Worm (Caenorhabditis elegans): Measurements from ENCODE around the gene vav-1.

vav-1 gene

DNA sequence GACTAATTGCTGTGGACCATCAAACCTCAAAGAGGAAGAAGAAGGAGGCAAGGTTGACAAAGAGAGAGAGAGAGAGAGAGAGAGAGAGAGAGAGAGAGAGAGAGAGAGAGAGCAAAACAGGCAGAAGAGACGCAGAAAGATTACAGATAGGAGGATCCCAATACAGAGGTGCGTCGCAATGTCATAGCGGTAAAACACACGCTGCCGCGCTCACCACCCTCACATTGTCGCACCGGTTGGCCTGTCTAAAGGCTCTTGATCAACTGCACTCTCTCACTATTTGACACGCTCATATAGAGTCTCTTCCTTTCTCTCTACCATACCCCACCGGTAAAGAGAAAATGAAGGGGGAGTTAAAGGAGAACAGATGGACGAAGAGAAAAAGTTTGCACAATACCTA, 6.7 kb downstream of the vav-1 start (continued):
- peak; percentile 17 for TF ChIP-seq rbr-2 (tag; optimal IDR thresholded peaks at IDR 0.05)
- peak; percentile 35 for TF ChIP-seq mes-2 (tag; optimal IDR thresholded peaks at IDR 0.05; ENCODE audit: poor library complexity, severe bottlenecking)
- no peak for TF ChIP-seq ceh-82 (tag; optimal IDR thresholded peaks at IDR 0.05)
- peak; percentile 71; the same call in 1 of the 2 replicates for TF ChIP-seq lin-1 (GFP tag; IDR thresholded peaks at IDR 0.05)
- TF ChIP-seq T26A8.4 (GFP tag; IDR thresholded peaks at IDR 0.05): no peak
- TF ChIP-seq nhr-111 (GFP tag; optimal IDR thresholded peaks at IDR 0.05): no peak

DNA sequence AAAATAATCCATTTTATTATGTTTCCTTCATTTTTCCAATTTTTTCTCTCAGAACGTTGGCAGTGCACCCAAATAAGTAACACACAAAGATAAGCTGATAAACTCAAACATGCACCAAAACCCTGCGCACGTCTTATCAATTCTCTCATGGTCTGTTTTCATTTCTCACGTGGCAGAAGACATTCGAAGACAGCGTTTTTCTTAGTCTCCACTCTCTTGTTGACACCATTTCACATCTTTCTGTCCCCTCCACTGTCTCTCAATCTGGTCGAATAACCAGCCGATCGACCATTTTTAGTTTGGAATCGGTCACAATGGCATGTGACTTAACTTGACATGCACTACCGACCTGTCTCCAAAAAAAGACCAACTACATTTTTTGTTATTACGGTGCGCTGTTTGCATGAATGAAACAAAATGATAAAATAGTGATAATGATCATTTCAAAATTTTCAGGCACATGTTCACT, 18.0 kb downstream of the vav-1 start, which contains the start of gene C35B8.3:
C35B8.3 (plus strand) TSS at position 51 of the 469 bp plus-strand sequence.
- TF ChIP-seq nhr-102 (tag; optimal IDR thresholded peaks at IDR 0.05) (peak; percentile 35), T26A8.4 (GFP tag; IDR thresholded peaks at IDR 0.05) (no peak), ceh-82 (tag; optimal IDR thresholded peaks at IDR 0.05) (no peak), nhr-77 (tag; optimal IDR thresholded peaks at IDR 0.05) (peak; percentile 76), unc-130 (GFP tag; optimal IDR thresholded peaks at IDR 0.05) (no peak), ceh-44 (GFP tag; IDR thresholded peaks at IDR 0.05) (no peak), hmg-1.1 (GFP tag; IDR thresholded peaks at IDR 0.05) (no peak), nhr-48 (tag; optimal IDR thresholded peaks at IDR 0.05) (peak; percentile 83), aha-1 (tag) (peak; percentile 97), egl-43 (GFP tag; IDR thresholded peaks at IDR 0.05) (no peak), nhr-28 (tag; optimal IDR thresholded peaks at IDR 0.05) (peak; percentile 88), dmd-8 (GFP tag; IDR thresholded peaks at IDR 0.05) (no peak), hlh-11 (tag; optimal IDR thresholded peaks at IDR 0.05) (peak; percentile 84), zfp-2 (tag; optimal IDR thresholded peaks at IDR 0.05) (no peak), unc-62 (GFP tag; optimal IDR thresholded peaks at IDR 0.05 in 1 of 2) (peak in 1 of 2 experiments; percentile 84), unc-62 (tag; optimal IDR thresholded peaks at IDR 0.05) (no peak), php-3 (GFP tag; IDR thresholded peaks at IDR 0.05) (no peak), spr-3 (GFP tag; optimal IDR thresholded peaks at IDR 0.05) (no peak), daf-12 (tag; optimal IDR thresholded peaks at IDR 0.05) (no peak), snpc-1.2 (GFP tag; IDR thresholded peaks at IDR 0.05) (no peak), attf-4 (tag; optimal IDR thresholded peaks at IDR 0.05) (no peak), F10B5.3 (tag; optimal IDR thresholded peaks at IDR 0.05) (no peak), ZK546.5 (tag; optimal IDR thresholded peaks at IDR 0.05) (no peak), F49E8.2 (tag; optimal IDR thresholded peaks at IDR 0.05; ENCODE audit: borderline replicate concordance) (no peak), daf-16 (GFP tag; optimal IDR thresholded peaks at IDR 0.05) (no peak), daf-16 (tag; optimal IDR thresholded peaks at IDR 0.05) (peak; percentile 81), hlh-30 (tag; optimal IDR thresholded peaks at IDR 0.05; ENCODE audit: insufficient read depth) (peak; percentile 84), madf-9 (GFP tag; conservative IDR thresholded peaks at IDR 0.05) (no peak), lin-15B (tag; optimal IDR thresholded peaks at IDR 0.05) (no peak), rbr-2 (tag; optimal IDR thresholded peaks at IDR 0.05) (no peak), mxl-2 (GFP tag; conservative IDR thresholded peaks at IDR 0.05) (no peak), mes-2 (tag; optimal IDR thresholded peaks at IDR 0.05; ENCODE audit: poor library complexity, severe bottlenecking) (peak; percentile 16), mep-1 (tag; optimal IDR thresholded peaks at IDR 0.05) (peak; percentile 31), hif-1 (tag; optimal IDR thresholded peaks at IDR 0.05) (peak in 1 of 2 experiments; percentile 36), fkh-10 (GFP tag; optimal IDR thresholded peaks at IDR 0.05) (no peak), ama-1 (optimal IDR thresholded peaks at IDR 0.05) (no peak), duxl-1 (tag; optimal IDR thresholded peaks at IDR 0.05; ENCODE audit: poor library complexity) (no peak), ceh-62 (tag; optimal IDR thresholded peaks at IDR 0.05) (no peak), dmd-9 (GFP tag; IDR thresholded peaks at IDR 0.05) (no peak), zag-1 (tag; optimal IDR thresholded peaks at IDR 0.05) (no peak), ces-1 (GFP tag; optimal IDR thresholded peaks at IDR 0.05) (no peak), egl-27 (tag; optimal IDR thresholded peaks at IDR 0.05) (no peak), ztf-7 (tag; optimal IDR thresholded peaks at IDR 0.05) (no peak), nhr-10 (tag; optimal IDR thresholded peaks at IDR 0.05) (peak; percentile 41), mdt-29 (GFP tag; IDR thresholded peaks at IDR 0.05) (no peak), jun-1 (tag; optimal IDR thresholded peaks at IDR 0.05) (no peak), dve-1 (tag; optimal IDR thresholded peaks at IDR 0.05; ENCODE audit: insufficient read depth) (peak; percentile 76), dmd-6 (GFP tag; IDR thresholded peaks at IDR 0.05) (peak; percentile 82)
